Fruit fly (Drosophila melanogaster) whole organism, embryonic: ENCODE data around the gene CG17249.

Experiments
- Ada2b ChIP-seq: fragments of 200-800 bp; sonication (Bioruptor generic); IDR thresholded peaks from 2 replicates; pipeline ENCODE4 v1.3.6; 2022; ENCODE audit warnings: missing biosample characterization, missing genetic modification characterization
- B-H1 ChIP-seq: fragments of 200-800 bp; sonication (Bioruptor generic); IDR thresholded peaks from 3 replicates; pipeline ENCODE4 v1.3.6; 2022; ENCODE audit warnings: missing biosample characterization, missing genetic modification characterization
- BEAF-32 ChIP-seq: fragments of 200-800 bp; sonication (Bioruptor generic); optimal IDR thresholded peaks from 3 replicates; lab custom pipeline; 2017; ENCODE audit warnings: missing biosample characterization, missing genetic modification characterization, mild to moderate bottlenecking, moderate library complexity, missing genetic modification reagents
- Blimp-1 ChIP-seq: fragments of 200-800 bp; sonication (Bioruptor generic); optimal IDR thresholded peaks from 3 replicates; lab custom pipeline; 2018; ENCODE audit warnings: missing biosample characterization, missing genetic modification characterization, mild to moderate bottlenecking, moderate library complexity, missing genetic modification reagents
- CG12299 ChIP-seq: fragments of 200-800 bp; sonication (Bioruptor generic); optimal IDR thresholded peaks from 2 replicates; lab custom pipeline; 2018; ENCODE audit warnings: missing biosample characterization, mild to moderate bottlenecking, missing genetic modification characterization
- CG14965 ChIP-seq: fragments of 200-800 bp; sonication (Bioruptor generic); optimal IDR thresholded peaks from 2 replicates; lab custom pipeline; 2016; ENCODE audit warnings: missing biosample characterization, missing genetic modification characterization, borderline replicate concordance
- CG1603 ChIP-seq: fragments of 200-800 bp; sonication (Bioruptor generic); optimal IDR thresholded peaks from 2 replicates; lab custom pipeline; 2019; ENCODE audit warnings: missing biosample characterization, mild to moderate bottlenecking, missing genetic modification characterization, moderate library complexity
- CG1792 ChIP-seq: fragments of 200-800 bp; sonication (Bioruptor generic); optimal IDR thresholded peaks from 2 replicates; lab custom pipeline; 2016; ENCODE audit warnings: missing biosample characterization, missing genetic modification characterization
- CG2712 ChIP-seq: fragments of 200-800 bp; optimal IDR thresholded peaks from 3 replicates; lab custom pipeline; 2019; ENCODE audit warnings: missing biosample characterization, mild to moderate bottlenecking, missing genetic modification characterization, moderate library complexity
- CG3847 ChIP-seq: fragments of 200-800 bp; sonication (Bioruptor generic); IDR thresholded peaks from 2 replicates; pipeline ENCODE4 v1.3.6; 2022; ENCODE audit warnings: missing biosample characterization, missing genetic modification characterization
- CG4854 ChIP-seq: fragments of 200-800 bp; sonication (Bioruptor generic); optimal IDR thresholded peaks from 2 replicates; lab custom pipeline; 2016; ENCODE audit warnings: missing biosample characterization, missing genetic modification characterization, inconsistent platforms
- CG6791 ChIP-seq: fragments of 200-800 bp; sonication (Bioruptor generic); IDR thresholded peaks from 3 replicates; pipeline ENCODE4 v1.3.6; 2022; ENCODE audit warnings: missing biosample characterization, missing genetic modification characterization; ENCODE audit not compliant: partially characterized antibody
- CG7372 ChIP-seq: fragments of 200-800 bp; sonication (Bioruptor generic); IDR thresholded peaks from 2 replicates; pipeline ENCODE4 v1.3.6; 2022; ENCODE audit warnings: missing biosample characterization, missing genetic modification characterization
- CG8089 ChIP-seq: fragments of 200-800 bp; sonication (Bioruptor generic); optimal IDR thresholded peaks from 3 replicates; lab custom pipeline; 2016; ENCODE audit warnings: missing biosample characterization, missing genetic modification characterization
- CG8944 ChIP-seq: fragments of 200-800 bp; sonication (Bioruptor generic); optimal IDR thresholded peaks from 3 replicates; lab custom pipeline; 2016; ENCODE audit warnings: missing biosample characterization, missing genetic modification characterization
- Chrac-16 ChIP-seq: fragments of 200-800 bp; sonication (Bioruptor generic); optimal IDR thresholded peaks from 3 replicates; lab custom pipeline; 2016; ENCODE audit warnings: missing biosample characterization, missing genetic modification characterization
- CkIIα-i1 ChIP-seq: fragments of 200-800 bp; sonication (Bioruptor generic); IDR thresholded peaks from 2 replicates; pipeline ENCODE4 v1.3.6; 2022; ENCODE audit warnings: missing biosample characterization, missing genetic modification characterization
- D19A ChIP-seq: fragments of 200-800 bp; optimal IDR thresholded peaks from 3 replicates; lab custom pipeline; 2019; ENCODE audit warnings: missing biosample characterization, mild to moderate bottlenecking, missing genetic modification characterization, moderate library complexity
- Doc2 ChIP-seq: fragments of 200-800 bp; sonication (Bioruptor generic); IDR thresholded peaks from 2 replicates; pipeline ENCODE4 v1.3.6; 2022; ENCODE audit warnings: missing biosample characterization, missing genetic modification characterization
- Dp ChIP-seq: fragments of 200-800 bp; sonication (Bioruptor generic); optimal IDR thresholded peaks from 2 replicates; lab custom pipeline; 2018; ENCODE audit warnings: missing biosample characterization, mild to moderate bottlenecking, missing genetic modification characterization, moderate library complexity
- HmgZ ChIP-seq: fragments of 200-800 bp; sonication (Bioruptor generic); optimal IDR thresholded peaks from 2 replicates; lab custom pipeline; 2018; ENCODE audit warnings: missing biosample characterization, mild to moderate bottlenecking, missing genetic modification characterization
- Max ChIP-seq: fragments of 200-800 bp; sonication (Bioruptor generic); optimal IDR thresholded peaks from 2 replicates; lab custom pipeline; 2016; ENCODE audit warnings: missing biosample characterization, mild to moderate bottlenecking, missing genetic modification characterization
- Opbp ChIP-seq: fragments of 200-800 bp; sonication (Bioruptor generic); IDR thresholded peaks from 3 replicates; pipeline ENCODE4 v1.3.6; 2022; ENCODE audit warnings: missing biosample characterization, missing genetic modification characterization; ENCODE audit not compliant: partially characterized antibody
- Scr ChIP-seq: fragments of 200-800 bp; sonication (Bioruptor generic); IDR thresholded peaks from 2 replicates; pipeline ENCODE4 v1.3.6; 2022; ENCODE audit warnings: missing biosample characterization, missing genetic modification characterization; ENCODE audit not compliant: partially characterized antibody
- Spps ChIP-seq: fragments of 200-800 bp; sonication (Bioruptor generic); optimal IDR thresholded peaks from 2 replicates; lab custom pipeline; 2018; ENCODE audit warnings: missing biosample characterization, mild to moderate bottlenecking, missing genetic modification characterization
- Ssrp ChIP-seq: fragments of 200-800 bp; sonication (Bioruptor generic); optimal IDR thresholded peaks from 2 replicates; lab custom pipeline; 2018; ENCODE audit warnings: missing biosample characterization, mild to moderate bottlenecking, missing genetic modification characterization, moderate library complexity
- amos ChIP-seq: fragments of 200-800 bp; sonication (Bioruptor generic); IDR thresholded peaks from 2 replicates; pipeline ENCODE4 v1.3.6; 2022; ENCODE audit warnings: missing biosample characterization, missing genetic modification characterization; ENCODE audit not compliant: partially characterized antibody
- ase ChIP-seq: fragments of 200-800 bp; sonication (Bioruptor generic); IDR thresholded peaks from 3 replicates; pipeline ENCODE4 v1.3.6; 2022; ENCODE audit warnings: missing biosample characterization, missing genetic modification characterization
- corto ChIP-seq: fragments of 200-800 bp; sonication (Bioruptor generic); optimal IDR thresholded peaks from 2 replicates; lab custom pipeline; 2016; ENCODE audit warnings: missing biosample characterization, mild to moderate bottlenecking, missing genetic modification characterization, moderate library complexity
- dati ChIP-seq: fragments of 200-800 bp; sonication (Bioruptor generic); IDR thresholded peaks from 2 replicates; pipeline ENCODE4 v1.3.6; 2022; ENCODE audit warnings: missing biosample characterization, missing genetic modification characterization
- disco-r ChIP-seq: fragments of 200-800 bp; sonication (Bioruptor generic); optimal IDR thresholded peaks from 2 replicates; lab custom pipeline; 2016; ENCODE audit warnings: missing biosample characterization, missing genetic modification characterization
- dmrt11E ChIP-seq: fragments of 200-800 bp; sonication (Bioruptor generic); optimal IDR thresholded peaks from 3 replicates; lab custom pipeline; 2018; ENCODE audit warnings: missing biosample characterization, mild to moderate bottlenecking, missing genetic modification characterization, moderate library complexity
- fu2 ChIP-seq: fragments of 200-800 bp; sonication (Bioruptor generic); optimal IDR thresholded peaks from 2 replicates; lab custom pipeline; 2016; ENCODE audit warnings: missing biosample characterization, missing genetic modification characterization
- gcm ChIP-seq: fragments of 200-800 bp; sonication (Bioruptor generic); optimal IDR thresholded peaks from 2 replicates; lab custom pipeline; 2019; ENCODE audit warnings: missing biosample characterization, mild to moderate bottlenecking, missing genetic modification characterization, moderate library complexity
- odd ChIP-seq: fragments of 200-800 bp; sonication (Bioruptor generic); optimal IDR thresholded peaks from 2 replicates; lab custom pipeline; 2017; ENCODE audit warnings: missing biosample characterization, mild to moderate bottlenecking, missing genetic modification characterization
- pb ChIP-seq: fragments of 200-800 bp; sonication (Bioruptor generic); optimal IDR thresholded peaks from 3 replicates; lab custom pipeline; 2016; ENCODE audit warnings: missing biosample characterization, missing genetic modification characterization
- pho ChIP-seq: fragments of 200-800 bp; sonication (Bioruptor generic); optimal IDR thresholded peaks from 2 replicates; lab custom pipeline; 2016; ENCODE audit warnings: missing biosample characterization, missing genetic modification characterization
- tna ChIP-seq: fragments of 200-800 bp; sonication (Bioruptor generic); IDR thresholded peaks from 2 replicates; pipeline ENCODE4 v1.3.6; 2022; ENCODE audit warnings: missing biosample characterization, missing genetic modification characterization; ENCODE audit not compliant: partially characterized antibody
- vfl ChIP-seq: fragments of 200-800 bp; sonication (Bioruptor generic); optimal IDR thresholded peaks from 2 replicates; lab custom pipeline; 2016; ENCODE audit warnings: missing biosample characterization, missing genetic modification characterization
- zen2 ChIP-seq: fragments of 200-800 bp; sonication (Bioruptor generic); IDR thresholded peaks from 3 replicates; pipeline ENCODE4 v1.3.6; 2022; ENCODE audit warnings: missing biosample characterization, missing genetic modification characterization; ENCODE audit not compliant: partially characterized antibody

The CG17249 gene

dm6 chr3L:1647276-1647919 lies at the start of gene CG17249, which contains the start of gene Bro (continued):
- TF ChIP-seq BEAF-32 (GFP tag; lab: Kevin White, UChicago) (peak; percentile 39), Opbp (GFP tag; lab: Robert Waterston, UW) (peak; percentile 52; the same call in 1 of the 3 replicates), Max (GFP tag; lab: Kevin White, UChicago) (peak; percentile 13), Scr (peak; percentile 25; the same call in 1 of the 2 replicates), CG8089 (GFP tag; lab: Kevin White, UChicago) (peak; percentile 28), CG1792 (GFP tag; lab: Kevin White, UChicago) (peak; percentile 5), fu2 (GFP tag; lab: Kevin White, UChicago) (peak; percentile 23), Chrac-16 (peak; percentile 19), HmgZ (tag; lab: Kevin White, UChicago) (peak; percentile 80), Ssrp (tag; lab: Kevin White, UChicago) (no peak), CG14965 (no peak), CG12299 (tag; lab: Kevin White, UChicago) (no peak), amos (GFP tag; lab: Robert Waterston, UW) (peak; percentile 41; the same call in 1 of the 2 replicates), Ada2b (GFP tag; lab: Robert Waterston, UW) (no peak), corto (GFP tag; lab: Kevin White, UChicago) (no peak), Blimp-1 (GFP tag; lab: Kevin White, UChicago) (no peak), CG8944 (peak; percentile 9), ase (GFP tag; lab: Robert Waterston, UW) (no peak), CG3847 (GFP tag; lab: Robert Waterston, UW) (peak; percentile 93), CG1603 (tag; lab: Kevin White, UChicago) (peak; percentile 85), pho (GFP tag; lab: Kevin White, UChicago) (peak; percentile 50), vfl (GFP tag; lab: Kevin White, UChicago) (peak; percentile 53), B-H1 (GFP tag; lab: Robert Waterston, UW) (no peak)

dm6 chr3L:1694317-1694716 lies 47.1 kb upstream of the CG17249 start, which contains the start of gene CG12011:
CG12011 (plus strand) TSS chr3L:1694617.
- TF ChIP-seq Dp (GFP tag; lab: Kevin White, UChicago) (no peak), tna (GFP tag; lab: Robert Waterston, UW) (no peak), zen2 (GFP tag; lab: Robert Waterston, UW) (no peak), odd (GFP tag; lab: Kevin White, UChicago) (no peak), dmrt11E (tag; lab: Kevin White, UChicago) (no peak), CkIIα-i1 (GFP tag; lab: Robert Waterston, UW) (no peak), disco-r (GFP tag; lab: Kevin White, UChicago) (no peak), CG2712 (tag; lab: Kevin White, UChicago) (no peak), gcm (no peak), CG6791 (GFP tag; lab: Robert Waterston, UW) (no peak), dati (GFP tag; lab: Robert Waterston, UW) (no peak), Doc2 (GFP tag; lab: Robert Waterston, UW) (no peak), D19A (no peak), CG7372 (GFP tag; lab: Robert Waterston, UW) (no peak), pb (GFP tag; lab: Kevin White, UChicago) (no peak), Spps (tag; lab: Kevin White, UChicago) (no peak), CG4854 (GFP tag; lab: Kevin White, UChicago) (no peak)
